Fruit fly (Drosophila melanogaster) whole organism: ENCODE data around the gene CG32700.

Experiments
- CG8478 ChIP-seq: fragments of >200 bp; optimal IDR thresholded peaks from 2 replicates; lab custom pipeline; 2018; ENCODE audit warnings: inconsistent platforms
- pan ChIP-seq: fragments of >200 bp; optimal IDR thresholded peaks from 2 replicates; lab custom pipeline; 2017
- psq ChIP-seq: fragments of >200 bp; optimal IDR thresholded peaks from 2 replicates; lab custom pipeline; 2017
- usp ChIP-seq: fragments of >200 bp; optimal IDR thresholded peaks from 2 replicates; lab custom pipeline; 2017; ENCODE audit warnings: missing biosample characterization, missing genetic modification characterization, mixed read lengths

- TF ChIP-seq usp (GFP tag; lab: Kevin White, UChicago) (no peak), pan (no peak), psq (lab: Kevin White, UChicago) (no peak), CG8478 (lab: Kevin White, UChicago) (no peak)
Observed at dm6 chrX:9594446-9594845, 43.8 kb upstream of the CG32700 start.
